Fruit fly (Drosophila melanogaster): ENCODE measurements around the gene CG42556.

The CG42556 gene

DNA sequence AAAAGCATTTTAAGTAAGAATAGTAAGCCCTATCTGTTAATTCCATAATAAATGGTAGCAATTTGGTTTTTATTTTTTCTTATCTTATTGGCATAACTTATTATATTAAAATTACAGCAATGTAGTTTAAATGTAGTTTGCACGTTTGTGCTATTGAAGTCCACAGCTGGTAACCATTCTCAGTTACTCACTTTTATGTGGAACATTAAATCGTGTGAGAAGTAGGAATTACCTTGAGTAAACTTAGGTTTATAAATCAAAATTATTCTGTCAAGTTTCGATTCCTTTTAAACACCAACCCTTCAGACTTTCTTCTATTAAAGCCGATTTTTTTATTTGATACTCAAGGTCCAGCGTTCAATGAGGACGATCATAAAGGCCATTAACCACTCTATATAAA is at the start of gene CG42556:
Gene CG42556 (plus strand): TSS at position 301 of the 400 bp plus-strand sequence.
- TF ChIP-seq CG17801 (GFP tag; optimal IDR thresholded peaks at IDR 0.05; ENCODE audit: partially characterized antibody): no peak

DNA sequence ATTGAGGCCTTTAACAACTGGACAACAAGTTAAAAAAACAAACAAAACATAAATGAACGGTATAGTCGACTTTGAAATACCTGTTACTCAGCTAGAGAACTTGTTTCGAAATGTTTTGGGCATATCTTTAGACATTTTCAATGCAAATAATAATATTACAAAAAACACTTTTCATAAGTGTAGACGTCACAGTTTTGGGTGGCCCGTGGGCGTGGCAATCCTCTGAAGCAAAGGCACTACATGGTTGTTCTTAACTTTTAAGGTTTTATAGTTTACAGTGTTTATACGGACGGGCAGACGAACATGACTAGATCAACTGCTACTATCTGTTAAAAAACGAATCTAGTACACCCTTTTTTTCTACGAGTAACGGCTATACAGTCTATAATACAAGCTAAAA is 47.2 kb upstream of the CG42556 start:
- TF ChIP-seq CG17801 (GFP tag; optimal IDR thresholded peaks at IDR 0.05; ENCODE audit: partially characterized antibody): no peak

DNA sequence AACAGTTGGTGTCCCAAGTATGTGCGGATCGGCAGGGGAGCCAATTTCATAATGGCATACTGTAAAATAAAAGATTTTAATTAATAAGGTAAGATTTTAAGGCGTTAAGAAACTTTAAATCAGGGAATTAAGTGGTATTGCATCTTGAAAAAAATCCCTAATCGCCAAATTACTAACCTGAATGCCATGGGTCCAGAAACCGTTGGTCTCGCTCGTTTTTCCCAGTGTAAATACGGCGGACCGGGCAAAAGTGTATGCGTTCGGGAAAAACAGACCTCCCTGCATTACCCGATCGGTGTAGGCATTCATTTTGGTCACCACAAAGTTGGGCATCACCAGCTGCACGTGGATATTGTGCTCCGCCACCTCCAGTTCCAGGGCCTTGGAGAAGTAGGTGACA is 46.4 kb upstream of the CG42556 start:
- no peak for TF ChIP-seq CG17801 (GFP tag; optimal IDR thresholded peaks at IDR 0.05; ENCODE audit: partially characterized antibody)

DNA sequence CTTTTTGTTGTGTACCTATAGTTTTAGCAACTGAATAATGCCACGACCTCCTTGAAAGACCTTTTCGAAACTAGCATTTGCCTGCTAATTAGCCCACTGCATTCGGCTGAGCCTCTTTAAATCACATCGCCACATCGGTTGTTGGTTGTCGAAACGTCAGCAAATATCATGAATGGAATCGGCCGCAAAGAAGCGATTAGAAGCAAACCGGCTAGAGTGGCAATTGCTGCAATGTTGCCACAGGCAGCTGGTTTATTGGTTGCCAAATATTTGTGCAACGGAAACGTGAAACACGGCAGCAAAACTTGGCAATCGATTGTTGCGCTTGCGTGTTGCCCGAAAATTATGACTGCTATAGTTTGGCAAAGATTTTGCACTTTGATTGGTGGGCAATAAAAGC is 44.5 kb upstream of the CG42556 start:
- TF ChIP-seq CG17801 (GFP tag; optimal IDR thresholded peaks at IDR 0.05; ENCODE audit: partially characterized antibody): no peak

DNA sequence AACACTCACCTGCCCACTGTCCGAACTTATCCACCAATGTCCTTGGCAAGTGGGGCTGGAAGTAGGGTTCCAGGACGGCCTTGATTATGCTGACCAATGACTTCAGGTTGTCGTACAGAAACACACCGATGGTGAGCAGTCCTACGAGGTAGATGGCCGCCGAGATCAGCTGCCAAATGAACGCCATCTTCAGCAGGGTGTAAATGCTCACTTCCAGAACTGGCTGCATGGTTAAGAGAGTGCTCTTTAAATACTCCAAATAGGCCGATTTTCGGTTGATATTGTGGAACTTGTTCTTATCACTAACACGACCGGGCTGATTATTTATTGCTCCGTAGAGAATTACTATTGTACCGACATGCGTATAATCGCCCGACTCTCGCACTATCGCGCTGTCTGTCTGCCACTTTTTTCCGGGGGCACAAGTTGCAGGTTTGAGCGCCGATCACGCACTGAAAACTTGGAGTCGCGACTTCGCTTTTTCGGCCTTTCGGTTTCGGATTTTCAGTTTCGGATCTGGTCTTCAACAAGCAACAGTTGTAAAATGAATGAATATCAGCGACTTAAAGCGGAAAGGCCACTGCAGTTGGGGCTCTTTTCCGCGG is 42.9 kb upstream of the CG42556 start:
- no peak for TF ChIP-seq CG17801 (GFP tag; optimal IDR thresholded peaks at IDR 0.05; ENCODE audit: partially characterized antibody)

DNA sequence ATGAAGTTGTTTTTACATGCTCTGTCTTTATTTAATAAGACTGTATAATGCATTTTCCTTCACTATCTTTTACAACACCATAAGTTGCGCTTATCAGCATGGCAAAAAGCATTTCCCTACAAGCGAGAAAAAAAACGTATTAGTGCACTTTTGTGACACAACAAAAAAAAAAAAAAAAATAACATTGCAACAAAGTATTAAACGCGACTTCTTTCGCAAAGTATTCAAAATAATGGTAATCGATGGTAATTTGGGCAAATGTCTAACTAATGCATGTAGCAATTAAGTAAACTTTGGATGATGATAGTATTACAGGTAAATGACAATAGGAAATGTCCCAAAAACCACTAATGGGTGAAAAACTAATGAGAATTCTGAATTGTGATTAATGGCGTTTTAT is 41.8 kb upstream of the CG42556 start:
- TF ChIP-seq CG17801 (GFP tag; optimal IDR thresholded peaks at IDR 0.05; ENCODE audit: partially characterized antibody): no peak

DNA sequence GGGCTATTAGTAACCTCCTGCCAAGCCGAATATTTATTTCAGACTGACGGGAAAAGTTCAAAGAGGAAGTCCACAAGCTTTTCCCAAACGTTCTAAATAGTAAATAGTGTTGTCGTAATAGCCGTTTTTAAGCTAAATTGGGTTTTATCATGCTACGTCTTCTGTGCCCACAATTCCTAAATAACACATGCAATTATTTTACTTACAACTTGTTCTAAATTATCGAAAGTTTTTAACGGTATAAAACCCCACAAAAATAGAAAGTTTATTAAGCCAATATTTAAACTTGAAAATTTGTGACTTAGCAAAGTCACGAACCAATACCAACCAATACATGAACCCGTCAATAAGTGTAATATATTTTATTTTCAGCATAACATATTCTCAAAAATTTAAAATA is 41.0 kb upstream of the CG42556 start, which contains the start of gene CG13284:
Gene CG13284 (minus strand): TSS at position 47 of the 400 bp plus-strand sequence.
- TF ChIP-seq CG17801 (GFP tag; optimal IDR thresholded peaks at IDR 0.05; ENCODE audit: partially characterized antibody): no peak

DNA sequence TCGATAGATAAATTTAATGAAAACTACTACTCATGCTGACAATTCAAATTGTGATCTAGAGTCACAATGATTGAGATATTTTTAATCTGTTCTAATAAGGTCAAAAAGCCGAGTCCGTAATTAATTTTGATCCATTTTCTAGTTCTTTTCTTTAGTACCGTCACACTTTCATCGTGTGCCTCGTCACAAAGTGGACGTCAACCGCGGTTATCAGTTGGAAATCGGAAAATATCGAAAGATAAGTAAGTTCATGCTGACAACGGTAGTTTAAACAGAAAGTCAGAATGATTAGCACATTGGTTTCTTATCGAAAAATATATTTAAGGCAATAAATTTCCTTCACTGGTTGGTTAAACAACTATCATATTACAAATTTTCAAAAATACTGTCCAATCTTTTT is 39.3 kb upstream of the CG42556 start:
- TF ChIP-seq CG17801 (GFP tag; optimal IDR thresholded peaks at IDR 0.05; ENCODE audit: partially characterized antibody): no peak

DNA sequence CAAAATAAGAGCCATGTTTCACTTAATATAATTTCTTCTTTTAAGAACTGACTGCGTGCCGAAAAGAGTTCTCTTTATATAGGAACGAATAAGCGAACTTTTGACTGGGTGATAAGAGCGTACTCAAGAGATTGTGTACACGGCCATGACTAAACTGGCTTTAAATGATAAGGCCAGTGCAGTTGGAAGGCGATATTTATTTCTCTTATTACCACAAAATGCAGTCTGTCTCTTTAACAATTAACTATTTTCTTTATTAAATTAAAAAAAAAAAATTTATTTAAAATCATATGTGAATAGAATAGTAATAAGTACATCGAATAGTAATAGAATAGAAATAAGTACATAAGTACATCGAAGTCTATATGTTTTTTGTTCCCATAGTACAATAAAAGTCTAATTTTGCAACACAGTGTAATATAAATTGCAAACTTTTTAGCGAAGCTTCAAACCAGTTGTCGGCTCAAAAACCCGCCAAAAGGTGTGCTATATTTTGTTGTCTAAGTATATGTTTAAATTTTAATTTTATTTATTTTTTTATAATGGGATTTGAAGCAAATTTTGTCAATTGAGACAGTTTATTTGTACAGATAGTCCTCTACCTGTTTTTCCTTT is 37.3 kb upstream of the CG42556 start, which contains the start of gene CG31810:
Gene CG31810 (minus strand): TSS at position 51 of the 615 bp plus-strand sequence.
- TF ChIP-seq CG17801 (GFP tag; optimal IDR thresholded peaks at IDR 0.05; ENCODE audit: partially characterized antibody): no peak

DNA sequence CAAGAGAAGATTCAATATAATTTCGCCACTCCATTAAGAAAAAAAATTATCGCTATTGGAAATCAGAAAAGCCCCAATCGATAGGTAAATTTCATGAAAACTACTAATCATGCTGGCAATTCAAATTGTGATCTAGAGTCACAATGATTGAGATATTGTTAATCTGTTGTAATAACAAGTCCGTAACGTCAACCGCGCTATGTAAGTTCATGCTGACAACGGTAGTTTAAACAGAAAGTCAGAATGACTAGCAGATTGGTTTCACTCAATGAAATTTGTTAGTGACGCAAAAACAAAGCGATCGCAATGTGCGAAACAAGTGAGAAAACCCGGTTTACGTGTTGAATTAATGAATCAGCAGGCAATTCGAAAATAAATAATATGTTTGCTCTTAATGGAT is 32.6 kb upstream of the CG42556 start:
- TF ChIP-seq CG17801 (GFP tag; optimal IDR thresholded peaks at IDR 0.05; ENCODE audit: partially characterized antibody): no peak

DNA sequence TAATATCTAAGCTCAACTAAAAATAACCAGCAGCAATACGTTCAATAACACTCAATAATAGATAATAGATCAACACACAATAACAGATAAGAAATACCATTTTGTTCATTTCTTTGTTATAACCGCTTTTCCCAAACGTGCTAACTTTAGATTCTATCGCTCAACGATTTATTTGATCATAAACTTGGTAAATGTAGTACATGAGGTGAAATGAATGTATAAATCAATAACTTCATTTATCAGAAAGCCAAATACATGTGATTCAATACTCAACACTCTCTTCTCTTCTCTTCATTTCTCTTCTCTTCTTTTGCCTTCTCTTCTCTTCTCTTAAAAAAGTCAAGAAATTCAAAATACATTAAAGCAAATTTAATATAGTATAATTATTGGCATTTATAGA is 32.0 kb upstream of the CG42556 start:
- no peak for TF ChIP-seq CG17801 (GFP tag; optimal IDR thresholded peaks at IDR 0.05; ENCODE audit: partially characterized antibody)

DNA sequence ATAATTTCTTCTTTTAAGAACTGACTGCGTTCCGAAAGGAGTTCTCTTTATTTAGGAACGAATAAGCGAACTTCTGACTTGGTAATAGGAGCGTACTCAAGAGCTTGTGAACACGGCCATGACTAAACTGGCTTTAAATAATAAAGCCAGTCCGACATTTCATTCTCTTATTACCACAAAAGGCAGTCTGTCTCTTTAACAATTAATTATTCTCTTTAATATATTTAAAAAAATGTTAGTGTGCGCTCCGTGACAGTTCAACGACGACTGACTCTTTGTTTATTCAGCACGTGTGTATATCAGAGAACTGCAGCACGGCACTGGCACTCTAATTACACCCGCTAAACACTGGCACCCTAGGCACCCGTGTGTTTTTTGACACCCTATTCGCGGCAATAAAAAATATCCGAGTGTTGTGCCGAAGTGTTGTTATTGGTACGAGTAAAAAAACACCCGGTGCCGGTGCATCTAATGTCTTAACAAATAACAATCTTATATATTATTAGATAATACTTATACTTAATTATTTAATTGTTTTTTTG is 31.2 kb upstream of the CG42556 start, which contains the start of gene CG31809:
Gene CG31809 (minus strand): TSS at position 249 of the 542 bp plus-strand sequence.
- no peak for TF ChIP-seq CG17801 (GFP tag; optimal IDR thresholded peaks at IDR 0.05; ENCODE audit: partially characterized antibody)

DNA sequence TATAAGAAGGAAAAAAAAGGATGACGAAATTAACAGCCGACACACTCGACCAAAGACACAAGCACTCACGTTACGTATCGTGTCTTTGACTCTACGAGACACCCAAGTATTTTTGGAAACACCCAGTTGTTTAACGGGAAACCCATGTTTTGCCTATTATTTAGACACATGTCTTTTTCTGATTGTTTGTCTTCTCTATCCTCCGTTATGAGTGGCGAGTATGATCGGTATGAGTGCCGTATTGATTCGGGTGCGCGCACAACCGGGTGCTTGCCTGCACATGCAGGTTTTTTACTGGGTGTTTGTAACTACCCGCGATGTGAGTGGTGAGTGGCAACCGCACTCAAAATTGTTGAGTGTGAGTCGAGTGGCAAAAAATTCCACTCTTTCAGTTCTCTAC is 30.6 kb upstream of the CG42556 start:
- TF ChIP-seq CG17801 (GFP tag; optimal IDR thresholded peaks at IDR 0.05; ENCODE audit: partially characterized antibody): no peak

DNA sequence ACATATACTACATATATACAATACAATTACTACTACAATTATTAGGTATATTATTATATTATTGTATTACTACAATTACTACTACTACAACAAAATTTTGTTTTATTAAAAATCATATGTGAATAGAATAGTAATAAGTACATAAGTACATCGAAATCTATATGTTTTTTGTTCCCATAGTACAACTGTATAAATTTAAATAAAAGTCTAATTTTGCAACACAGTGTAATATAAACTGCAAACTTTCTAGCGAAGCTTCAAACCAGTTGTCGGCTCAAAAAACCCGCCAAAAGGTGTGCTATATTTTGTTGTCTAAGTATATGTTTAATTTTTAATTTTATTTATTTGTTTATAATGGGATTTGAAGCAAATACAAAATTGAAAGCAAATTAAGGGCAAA is 30.1 kb upstream of the CG42556 start:
- no peak for TF ChIP-seq CG17801 (GFP tag; optimal IDR thresholded peaks at IDR 0.05; ENCODE audit: partially characterized antibody)

DNA sequence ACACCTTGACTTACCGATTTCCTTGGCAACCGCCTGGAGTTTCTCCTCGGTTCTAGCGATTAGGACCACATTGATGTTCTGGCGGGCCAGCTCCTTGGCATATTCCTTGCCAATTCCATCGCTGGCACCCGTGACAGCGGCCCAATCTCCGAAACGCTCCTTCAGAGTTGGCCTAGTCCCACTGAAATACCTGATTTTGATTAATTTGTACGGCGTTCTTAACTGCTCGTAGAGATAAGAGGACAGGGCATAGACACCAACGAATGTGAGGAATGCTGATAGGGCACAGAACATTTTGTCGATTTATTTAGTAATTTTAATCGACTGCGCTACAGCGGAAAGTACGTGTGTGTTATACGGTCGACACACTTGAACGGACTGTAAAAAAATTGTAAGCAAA is 28.6 kb upstream of the CG42556 start, which contains the start of gene CG6012:
Gene CG6012 (minus strand): TSS at position 364 of the 400 bp plus-strand sequence.
- TF ChIP-seq CG17801 (GFP tag; optimal IDR thresholded peaks at IDR 0.05; ENCODE audit: partially characterized antibody): no peak

DNA sequence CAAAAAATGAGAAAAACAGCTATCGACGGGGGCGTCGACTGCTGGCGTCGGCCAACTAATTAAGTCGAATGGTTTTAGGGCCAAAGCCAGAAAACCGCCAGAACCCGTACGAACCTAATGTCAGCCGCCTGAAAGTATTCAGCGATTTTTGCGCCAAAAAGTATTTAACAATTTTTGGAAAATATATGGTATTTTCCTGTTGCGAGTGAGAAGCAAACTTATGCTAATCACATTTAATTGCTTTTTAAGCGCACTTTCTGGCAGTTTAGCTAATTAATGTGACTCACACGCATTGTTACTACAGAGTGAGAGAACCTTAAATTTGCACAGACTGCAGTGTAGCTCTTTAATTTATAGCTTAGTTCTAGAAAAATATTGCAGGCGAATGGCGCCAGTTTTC is 27.2 kb upstream of the CG42556 start:
- TF ChIP-seq CG17801 (GFP tag; optimal IDR thresholded peaks at IDR 0.05; ENCODE audit: partially characterized antibody): no peak
